Fruit fly (Drosophila melanogaster) whole organism, wandering third instar larva: ENCODE results near the gene Uqcc1.

Source experiments
- Hr78 ChIP-seq: fragments of >200 bp; optimal IDR thresholded peaks from 2 replicates; lab custom pipeline; 2017; ENCODE audit warnings: missing biosample characterization, missing genetic modification characterization
- Myc ChIP-seq: fragments of >200 bp; optimal IDR thresholded peaks from 2 replicates; lab custom pipeline; 2017
- N ChIP-seq: fragments of >200 bp; optimal IDR thresholded peaks from 2 replicates; lab custom pipeline; 2018; ENCODE audit warnings: missing biosample characterization, missing external identifiers, missing genetic modification characterization
- psq ChIP-seq: fragments of 200-800 bp; sonication (Bioruptor generic); optimal IDR thresholded peaks from 3 replicates; lab custom pipeline; 2017; ENCODE audit warnings: missing biosample characterization, mild to moderate bottlenecking, missing genetic modification characterization, moderate library complexity
- rgr ChIP-seq: fragments of 200-800 bp; sonication (Bioruptor generic); optimal IDR thresholded peaks from 3 replicates; lab custom pipeline; 2016; ENCODE audit warnings: missing biosample characterization, mild to moderate bottlenecking, missing genetic modification characterization
- sv ChIP-seq: fragments of 200-800 bp; sonication (Bioruptor generic); optimal IDR thresholded peaks from 3 replicates; lab custom pipeline; 2016; ENCODE audit warnings: missing biosample characterization, missing genetic modification characterization

dm6 chr3L:6978757-6979386, 21.0 kb upstream of the Uqcc1 start:
- no peak for TF ChIP-seq sv (GFP tag; lab: Kevin White, UChicago)
- no peak for TF ChIP-seq rgr (GFP tag; lab: Kevin White, UChicago)
- TF ChIP-seq psq (GFP tag; lab: Kevin White, UChicago): no peak
- no peak for TF ChIP-seq Hr78 (GFP tag; lab: Kevin White, UChicago)
- no peak for TF ChIP-seq Myc (lab: Kevin White, UChicago)
- TF ChIP-seq N (GFP tag; lab: Kevin White, UChicago): no peak
